Fruit fly (Drosophila melanogaster): Measurements from ENCODE around the gene Srg3.

Gene Srg3

dm6 chr3L:9441907-9442479 lies 1.0 kb upstream of the Srg3 start, which contains the start of the genes Bet3 and Nf-YA:
Gene Bet3 (minus strand): TSS chr3L:9442267.
Gene Nf-YA (minus strand): TSS chr3L:9442267.
- TF ChIP-seq CG8478 (optimal IDR thresholded peaks at IDR 0.05) (no peak), EcR (GFP tag; optimal IDR thresholded peaks at IDR 0.05) (no peak), psq (optimal IDR thresholded peaks at IDR 0.05) (no peak), Dll (optimal IDR thresholded peaks at IDR 0.05) (no peak)

- TF ChIP-seq psq (optimal IDR thresholded peaks at IDR 0.05): no peak
- no peak for TF ChIP-seq EcR (GFP tag; optimal IDR thresholded peaks at IDR 0.05)
- TF ChIP-seq pan (optimal IDR thresholded peaks at IDR 0.05): no peak
- no peak for TF ChIP-seq Dll (optimal IDR thresholded peaks at IDR 0.05)
- TF ChIP-seq CG8478 (optimal IDR thresholded peaks at IDR 0.05): no peak
- no peak for TF ChIP-seq usp (GFP tag; optimal IDR thresholded peaks at IDR 0.05)
Observed at dm6 chr3L:9446731-9447238, 3.8 kb downstream of the Srg3 start, which contains the start of gene CG3529. Gene CG3529 (plus strand): TSS chr3L:9446864.

dm6 chr3L:9447239-9447777 lies 4.3 kb downstream of the Srg3 start:
- TF ChIP-seq usp (GFP tag; optimal IDR thresholded peaks at IDR 0.05) (no peak), psq (optimal IDR thresholded peaks at IDR 0.05) (no peak), pan (optimal IDR thresholded peaks at IDR 0.05) (no peak), Dll (optimal IDR thresholded peaks at IDR 0.05) (no peak), CG8478 (optimal IDR thresholded peaks at IDR 0.05) (no peak), EcR (GFP tag; optimal IDR thresholded peaks at IDR 0.05) (no peak)

- TF ChIP-seq CG8478 (optimal IDR thresholded peaks at IDR 0.05) (no peak), pan (optimal IDR thresholded peaks at IDR 0.05) (no peak), usp (GFP tag; optimal IDR thresholded peaks at IDR 0.05) (no peak), EcR (GFP tag; optimal IDR thresholded peaks at IDR 0.05) (no peak), Dll (optimal IDR thresholded peaks at IDR 0.05) (no peak)
Observed at dm6 chr3L:9451522-9452118, 8.6 kb downstream of the Srg3 start, which contains the start of the genes CG3448 and ghi. Gene CG3448 (minus strand): TSS chr3L:9451572. Gene ghi (plus strand): TSS chr3L:9451876.

dm6 chr3L:9452422-9452821 lies 9.4 kb downstream of the Srg3 start:
- no peak for TF ChIP-seq CG8478 (optimal IDR thresholded peaks at IDR 0.05)
- TF ChIP-seq EcR (GFP tag; optimal IDR thresholded peaks at IDR 0.05): no peak
- no peak for TF ChIP-seq usp (GFP tag; optimal IDR thresholded peaks at IDR 0.05)
- no peak for TF ChIP-seq psq (optimal IDR thresholded peaks at IDR 0.05)
- no peak for TF ChIP-seq pan (optimal IDR thresholded peaks at IDR 0.05)
- TF ChIP-seq Dll (optimal IDR thresholded peaks at IDR 0.05): no peak

dm6 chr3L:9455819-9456388 lies 12.9 kb downstream of the Srg3 start, which contains the start of the genes phol and CG3552:
Gene phol (minus strand): TSS chr3L:9456281.
Gene CG3552 (plus strand): TSS chr3L:9456318.
- TF ChIP-seq psq (optimal IDR thresholded peaks at IDR 0.05): no peak
- no peak for TF ChIP-seq pan (optimal IDR thresholded peaks at IDR 0.05)
- no peak for TF ChIP-seq CG8478 (optimal IDR thresholded peaks at IDR 0.05)
- no peak for TF ChIP-seq usp (GFP tag; optimal IDR thresholded peaks at IDR 0.05)
- TF ChIP-seq EcR (GFP tag; optimal IDR thresholded peaks at IDR 0.05): no peak
- no peak for TF ChIP-seq Dll (optimal IDR thresholded peaks at IDR 0.05)

- TF ChIP-seq usp (GFP tag; optimal IDR thresholded peaks at IDR 0.05) (no peak), Dll (optimal IDR thresholded peaks at IDR 0.05) (no peak), psq (optimal IDR thresholded peaks at IDR 0.05) (no peak)
Observed at dm6 chr3L:9456389-9456788, 13.4 kb downstream of the Srg3 start.

- no peak for TF ChIP-seq usp (GFP tag; optimal IDR thresholded peaks at IDR 0.05)
- TF ChIP-seq Dll (optimal IDR thresholded peaks at IDR 0.05): no peak
- no peak for TF ChIP-seq CG8478 (optimal IDR thresholded peaks at IDR 0.05)
- no peak for TF ChIP-seq EcR (GFP tag; optimal IDR thresholded peaks at IDR 0.05)
- TF ChIP-seq pan (optimal IDR thresholded peaks at IDR 0.05): no peak
- TF ChIP-seq psq (optimal IDR thresholded peaks at IDR 0.05): no peak
Observed at dm6 chr3L:9457619-9458092, 14.6 kb downstream of the Srg3 start, which contains the start of gene CG3437. Gene CG3437 (minus strand): TSS chr3L:9457669.

- TF ChIP-seq pan (optimal IDR thresholded peaks at IDR 0.05) (no peak), Dll (optimal IDR thresholded peaks at IDR 0.05) (no peak), EcR (GFP tag; optimal IDR thresholded peaks at IDR 0.05) (no peak), psq (optimal IDR thresholded peaks at IDR 0.05) (no peak), CG8478 (optimal IDR thresholded peaks at IDR 0.05) (no peak)
Observed at dm6 chr3L:9460775-9461491, 17.9 kb downstream of the Srg3 start, which contains the start of the genes CG3434 and CG44838. Gene CG3434 (minus strand): TSS chr3L:9460799. Gene CG44838 (plus strand): TSS chr3L:9461050.

- TF ChIP-seq psq (optimal IDR thresholded peaks at IDR 0.05): no peak
- TF ChIP-seq Dll (optimal IDR thresholded peaks at IDR 0.05): no peak
- TF ChIP-seq EcR (GFP tag; optimal IDR thresholded peaks at IDR 0.05): no peak
- no peak for TF ChIP-seq usp (GFP tag; optimal IDR thresholded peaks at IDR 0.05)
- no peak for TF ChIP-seq pan (optimal IDR thresholded peaks at IDR 0.05)
- no peak for TF ChIP-seq CG8478 (optimal IDR thresholded peaks at IDR 0.05)
Observed at dm6 chr3L:9461670-9462246, 18.7 kb downstream of the Srg3 start.

- no peak for TF ChIP-seq psq (optimal IDR thresholded peaks at IDR 0.05)
- TF ChIP-seq CG8478 (optimal IDR thresholded peaks at IDR 0.05): no peak
- peak; percentile 41 for TF ChIP-seq Dll (optimal IDR thresholded peaks at IDR 0.05)
- no peak for TF ChIP-seq EcR (GFP tag; optimal IDR thresholded peaks at IDR 0.05)
Observed at dm6 chr3L:9462247-9462769, 19.3 kb downstream of the Srg3 start.

All from whole organism.